Fruit fly (Drosophila melanogaster) whole organism, wandering third instar larva: ENCODE measurements around the gene Ptp61F.

Experiments
- Dfd ChIP-seq: fragments of >200 bp; optimal IDR thresholded peaks from 2 replicates; lab custom pipeline; 2017; ENCODE audit warnings: missing biosample characterization, missing genetic modification characterization
- br ChIP-seq: fragments of 200-800 bp; sonication (Bioruptor generic); optimal IDR thresholded peaks from 2 replicates; lab custom pipeline; 2016; ENCODE audit warnings: missing biosample characterization, missing genetic modification characterization

- TF ChIP-seq br (GFP tag; lab: Kevin White, UChicago) (no peak), Dfd (no peak)
Observed at dm6 chr3L:1495803-1496202, 20.7 kb upstream of the Ptp61F start.
